Fruit fly (Drosophila melanogaster) S2 (cell line): ENCODE data around the gene Cpr23B.

Experiments used
- CG8478 ChIP-seq: fragments of >200 bp; optimal IDR thresholded peaks from 2 replicates; lab custom pipeline; 2018
- CTCF ChIP-seq, 2 experiments: fragments of >200 bp; optimal IDR thresholded peaks; 2 replicates each; lab custom pipeline; 2018

DNA sequence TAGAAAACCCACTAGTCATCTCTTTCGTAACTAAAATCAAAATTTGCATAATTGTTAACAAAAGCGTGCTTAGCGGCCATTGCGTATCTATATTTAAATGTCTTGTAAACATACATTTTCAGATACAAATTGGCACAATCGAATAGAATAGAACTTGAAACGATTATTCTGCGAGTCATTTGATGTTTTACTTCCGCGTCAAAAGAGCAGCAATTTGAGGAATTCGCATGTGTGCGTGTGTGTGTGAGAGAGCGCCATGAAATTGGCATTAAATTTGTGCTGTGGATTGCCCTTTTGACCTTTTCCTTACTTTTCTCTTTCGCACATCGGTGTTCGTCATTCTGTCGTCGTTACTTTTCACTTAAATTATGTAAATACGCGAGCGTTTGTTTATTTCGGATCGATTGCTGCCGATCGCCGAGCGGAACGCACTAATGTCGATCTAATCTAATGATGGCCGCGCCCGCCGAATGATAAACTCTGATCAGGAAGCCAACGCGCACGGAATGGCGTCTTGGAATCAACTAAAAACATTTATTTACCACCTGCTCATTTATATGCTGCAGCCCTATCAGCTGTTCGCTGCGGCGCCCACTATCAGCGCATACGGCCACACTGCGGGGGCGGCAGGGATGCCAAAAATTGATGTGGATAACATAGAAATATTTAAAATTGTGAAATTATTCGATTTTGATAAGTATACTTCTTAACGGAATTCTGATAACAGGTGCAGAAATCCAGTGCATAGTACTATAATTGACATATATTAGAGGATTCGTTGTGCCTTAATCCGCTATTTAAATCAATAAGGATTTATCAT lies 46.7 kb downstream of the Cpr23B start:
- no peak for TF ChIP-seq CG8478
- no peak for TF ChIP-seq CTCF (optimal IDR thresholded peaks at IDR 0.05; lab: Kevin White, UChicago)
